Worm (Caenorhabditis elegans) whole organism, late embryonic: ENCODE results near the gene bath-47.

Source experiments
- ama-1 ChIP-seq: fragments of 150-350 bp; optimal IDR thresholded peaks from 2 replicates; lab custom pipeline; 2014
- ceh-14 ChIP-seq: sonication (generic microtip); optimal IDR thresholded peaks from 2 replicates; lab custom pipeline; 2016; ENCODE audit warnings: missing genotype, missing genetic modification characterization, missing compliant biosample characterization
- fax-1 ChIP-seq: sonication (generic microtip); optimal IDR thresholded peaks from 2 replicates; lab custom pipeline; 2016; ENCODE audit warnings: missing genotype, missing genetic modification characterization, missing compliant biosample characterization
- fkh-10 ChIP-seq: fragments of 150-350 bp; optimal IDR thresholded peaks from 2 replicates; lab custom pipeline; 2014; ENCODE audit warnings: missing biosample characterization, missing genetic modification reagents, missing genetic modification characterization
- nfya-1 ChIP-seq: sonication (generic microtip); optimal IDR thresholded peaks from 2 replicates; lab custom pipeline; 2017; ENCODE audit warnings: missing genetic modification characterization, mild to moderate bottlenecking, missing compliant biosample characterization, antibody characterized with exemption, moderate library complexity
- nhr-11 ChIP-seq: fragments of 150-350 bp; optimal IDR thresholded peaks from 2 replicates; lab custom pipeline; 2014; ENCODE audit warnings: missing biosample characterization, missing genetic modification characterization
- pag-3 ChIP-seq: sonication (generic microtip); optimal IDR thresholded peaks from 2 replicates; lab custom pipeline; 2016; ENCODE audit warnings: missing compliant biosample characterization, missing genetic modification characterization, borderline replicate concordance
- pat-9 ChIP-seq: fragments of 200-800 bp; sonication (Bioruptor generic); optimal IDR thresholded peaks from 2 replicates; lab custom pipeline; 2018; ENCODE audit warnings: mild to moderate bottlenecking, missing genetic modification characterization, moderate library complexity, missing compliant biosample characterization
- pha-4 ChIP-seq: fragments of 150-350 bp; optimal IDR thresholded peaks from 2 replicates; lab custom pipeline; 2018; ENCODE audit warnings: missing biosample characterization, missing genetic modification reagents, missing genetic modification characterization
- pqm-1 ChIP-seq: sonication (generic microtip); optimal IDR thresholded peaks from 2 replicates; lab custom pipeline; 2016; ENCODE audit warnings: missing genetic modification characterization, missing compliant biosample characterization
- tbx-2 ChIP-seq: sonication (generic microtip); optimal IDR thresholded peaks from 2 replicates; lab custom pipeline; 2016; ENCODE audit warnings: missing genetic modification characterization, missing compliant biosample characterization
- ttx-3 ChIP-seq: sonication (generic microtip); optimal IDR thresholded peaks from 2 replicates; lab custom pipeline; 2016; ENCODE audit warnings: missing genetic modification reagents, missing genetic modification characterization, missing compliant biosample characterization
- unc-86 ChIP-seq: sonication (generic microtip); optimal IDR thresholded peaks from 2 replicates; lab custom pipeline; 2016; ENCODE audit warnings: missing genetic modification characterization, missing compliant biosample characterization

- TF ChIP-seq fax-1 (tag; lab: Kevin White, UChicago) (no peak), fkh-10 (GFP tag; lab: Kevin White, UChicago) (no peak), nfya-1 (tag; lab: Kevin White, UChicago) (no peak), pha-4 (tag; lab: Kevin White, UChicago) (no peak), nhr-11 (tag; lab: Kevin White, UChicago) (no peak), ttx-3 (tag; lab: Kevin White, UChicago) (no peak), ama-1 (lab: Kevin White, UChicago) (no peak), tbx-2 (tag; lab: Kevin White, UChicago) (no peak), unc-86 (no peak), pag-3 (tag; lab: Kevin White, UChicago) (no peak), ceh-14 (tag; lab: Kevin White, UChicago) (no peak), pat-9 (tag; lab: Kevin White, UChicago) (no peak), pqm-1 (no peak)
These were observed 17.3 kb downstream of the bath-47 start, which contains the start of gene fbxa-166 for ce11 chrII:1618948-1619347.
